Fruit fly (Drosophila melanogaster) whole organism, prepupa: ENCODE measurements around the gene Dci.
A peak's percentile ranks its signal among the peaks of the same experiment; 100 is the strongest.

ENCODE experiments used
- Blimp-1 ChIP-seq: fragments of 200-800 bp; sonication (Bioruptor generic); optimal IDR thresholded peaks from 3 replicates; lab custom pipeline; 2017; ENCODE audit warnings: missing biosample characterization, missing genetic modification characterization, mild to moderate bottlenecking, moderate library complexity, missing genetic modification reagents
- CG10631 ChIP-seq: fragments of 200-800 bp; sonication (Bioruptor generic); optimal IDR thresholded peaks from 2 replicates; lab custom pipeline; 2016; ENCODE audit warnings: missing biosample characterization, missing genetic modification characterization
- CG10669 ChIP-seq: fragments of 200-800 bp; sonication (Bioruptor generic); optimal IDR thresholded peaks from 3 replicates; lab custom pipeline; 2018; ENCODE audit warnings: missing biosample characterization, mild to moderate bottlenecking, missing genetic modification characterization, moderate library complexity
- CG11762 ChIP-seq: fragments of 200-800 bp; sonication (Bioruptor generic); optimal IDR thresholded peaks from 3 replicates; lab custom pipeline; 2016; ENCODE audit warnings: missing biosample characterization, missing genetic modification characterization; ENCODE audit not compliant: insufficient read depth
- CG11902 ChIP-seq: fragments of 200-800 bp; sonication (Bioruptor generic); optimal IDR thresholded peaks from 3 replicates; lab custom pipeline; 2016; ENCODE audit warnings: missing biosample characterization, missing genetic modification characterization
- CG15336 ChIP-seq: fragments of 200-800 bp; sonication (Bioruptor generic); IDR thresholded peaks from 2 replicates; pipeline ENCODE4 v1.3.6; 2022; ENCODE audit warnings: missing biosample characterization, missing genetic modification characterization
- CG1621 ChIP-seq: fragments of 200-800 bp; sonication (Bioruptor generic); optimal IDR thresholded peaks from 3 replicates; lab custom pipeline; 2018; ENCODE audit warnings: missing biosample characterization, mild to moderate bottlenecking, missing genetic modification characterization
- CG16779 ChIP-seq: fragments of 200-800 bp; sonication (Bioruptor generic); optimal IDR thresholded peaks from 3 replicates; lab custom pipeline; 2017; ENCODE audit warnings: missing biosample characterization, mild to moderate bottlenecking, missing genetic modification characterization
- CG3032 ChIP-seq: fragments of 200-800 bp; optimal IDR thresholded peaks from 2 replicates; lab custom pipeline; 2019; ENCODE audit warnings: missing biosample characterization, mild to moderate bottlenecking, missing genetic modification characterization, moderate library complexity
- CG31627 ChIP-seq: fragments of 200-800 bp; sonication (Bioruptor generic); optimal IDR thresholded peaks from 3 replicates; lab custom pipeline; 2016; ENCODE audit warnings: missing biosample characterization, missing genetic modification characterization
- CG32006 ChIP-seq: fragments of 200-800 bp; sonication (Bioruptor generic); optimal IDR thresholded peaks from 3 replicates; lab custom pipeline; 2017; ENCODE audit warnings: missing biosample characterization, mild to moderate bottlenecking, missing genetic modification characterization
- CG34406 ChIP-seq: fragments of 200-800 bp; sonication (Bioruptor generic); optimal IDR thresholded peaks from 3 replicates; lab custom pipeline; 2016; ENCODE audit warnings: missing biosample characterization, missing genetic modification characterization
- CG3919 ChIP-seq: fragments of 200-800 bp; sonication (Bioruptor generic); optimal IDR thresholded peaks from 3 replicates; lab custom pipeline; 2016; ENCODE audit warnings: missing biosample characterization, missing genetic modification characterization
- CG4318 ChIP-seq: fragments of 200-800 bp; sonication (Bioruptor generic); optimal IDR thresholded peaks from 3 replicates; lab custom pipeline; 2017; ENCODE audit warnings: missing biosample characterization, mild to moderate bottlenecking, missing genetic modification characterization
- CG6163 ChIP-seq: fragments of 200-800 bp; sonication (Bioruptor generic); IDR thresholded peaks from 3 replicates; pipeline ENCODE4 v1.3.6; 2022; ENCODE audit warnings: missing biosample characterization, missing genetic modification characterization
- CG6276 ChIP-seq: fragments of 200-800 bp; sonication (Bioruptor generic); optimal IDR thresholded peaks from 2 replicates; lab custom pipeline; 2017; ENCODE audit warnings: missing biosample characterization, mild to moderate bottlenecking, missing genetic modification characterization
- CG6792 ChIP-seq: fragments of 200-800 bp; sonication (Bioruptor generic); optimal IDR thresholded peaks from 3 replicates; lab custom pipeline; 2016; ENCODE audit warnings: missing biosample characterization, missing genetic modification characterization
- CG6854 ChIP-seq: fragments of 200-800 bp; sonication (Bioruptor generic); optimal IDR thresholded peaks from 2 replicates; lab custom pipeline; 2017; ENCODE audit warnings: missing biosample characterization, mild to moderate bottlenecking, missing genetic modification characterization
- CG7368 ChIP-seq: fragments of 200-800 bp; sonication (Bioruptor generic); optimal IDR thresholded peaks from 3 replicates; lab custom pipeline; 2016; ENCODE audit warnings: missing biosample characterization, missing genetic modification characterization
- CG8119 ChIP-seq: fragments of 200-800 bp; sonication (Bioruptor generic); IDR thresholded peaks from 3 replicates; pipeline ENCODE4 v1.3.6; 2022; ENCODE audit warnings: missing biosample characterization, missing genetic modification characterization
- CG8319 ChIP-seq: fragments of 200-800 bp; sonication (Bioruptor generic); optimal IDR thresholded peaks from 3 replicates; lab custom pipeline; 2016; ENCODE audit warnings: missing biosample characterization, missing genetic modification characterization
- CG9139 ChIP-seq: fragments of 200-800 bp; sonication (Bioruptor generic); optimal IDR thresholded peaks from 3 replicates; lab custom pipeline; 2017; ENCODE audit warnings: missing biosample characterization, mild to moderate bottlenecking, missing genetic modification characterization
- Eip78C ChIP-seq: fragments of 200-800 bp; sonication (Bioruptor generic); peaks from one replicate; lab custom pipeline; 2016; ENCODE audit warnings: missing biosample characterization, missing genetic modification characterization
- Ets96B ChIP-seq: fragments of 200-800 bp; optimal IDR thresholded peaks from 2 replicates; lab custom pipeline; 2019; ENCODE audit warnings: missing biosample characterization, mild to moderate bottlenecking, missing genetic modification characterization, moderate library complexity
- Gug ChIP-seq: fragments of 200-800 bp; sonication (Bioruptor generic); IDR thresholded peaks from 2 replicates; pipeline ENCODE4 v1.3.6; 2022; ENCODE audit warnings: missing biosample characterization, missing genetic modification characterization
- Hr4 ChIP-seq: fragments of 200-800 bp; sonication (Bioruptor generic); optimal IDR thresholded peaks from 3 replicates; lab custom pipeline; 2016; ENCODE audit warnings: missing biosample characterization, missing genetic modification characterization
- Lpt ChIP-seq: fragments of 200-800 bp; sonication (Bioruptor generic); optimal IDR thresholded peaks from 3 replicates; lab custom pipeline; 2016; ENCODE audit warnings: missing biosample characterization, missing genetic modification characterization
- Smox ChIP-seq: fragments of 200-800 bp; sonication (Bioruptor generic); optimal IDR thresholded peaks from 3 replicates; lab custom pipeline; 2016; ENCODE audit warnings: missing biosample characterization, missing genetic modification characterization
- achi ChIP-seq: fragments of 200-800 bp; sonication (Bioruptor generic); optimal IDR thresholded peaks from 3 replicates; lab custom pipeline; 2016; ENCODE audit warnings: missing biosample characterization, missing genetic modification characterization
- acj6 ChIP-seq: fragments of 200-800 bp; sonication (Bioruptor generic); optimal IDR thresholded peaks from 3 replicates; lab custom pipeline; 2016; ENCODE audit warnings: missing biosample characterization, missing genetic modification characterization
- dsx ChIP-seq: fragments of 200-800 bp; optimal IDR thresholded peaks from 3 replicates; lab custom pipeline; 2019; ENCODE audit warnings: missing biosample characterization, mild to moderate bottlenecking, missing genetic modification characterization, moderate library complexity; ENCODE audit not compliant: poor library complexity, severe bottlenecking
- eg ChIP-seq: fragments of 200-800 bp; sonication (Bioruptor generic); IDR thresholded peaks from 3 replicates; pipeline ENCODE4 v1.3.6; 2022; ENCODE audit warnings: missing biosample characterization, missing genetic modification characterization
- fd85E ChIP-seq: fragments of 200-800 bp; sonication (Bioruptor generic); optimal IDR thresholded peaks from 3 replicates; lab custom pipeline; 2016; ENCODE audit warnings: missing biosample characterization, missing genetic modification characterization
- lz ChIP-seq: fragments of 200-800 bp; sonication (Bioruptor generic); optimal IDR thresholded peaks from 3 replicates; lab custom pipeline; 2016; ENCODE audit warnings: missing biosample characterization, missing genetic modification characterization
- net ChIP-seq: fragments of 200-800 bp; sonication (Bioruptor generic); optimal IDR thresholded peaks from 3 replicates; lab custom pipeline; 2016; ENCODE audit warnings: missing biosample characterization, missing genetic modification characterization
- pdm3 ChIP-seq: fragments of 200-800 bp; sonication (Bioruptor generic); optimal IDR thresholded peaks from 3 replicates; lab custom pipeline; 2016; ENCODE audit warnings: missing biosample characterization, missing genetic modification characterization
- spab ChIP-seq: fragments of 200-800 bp; sonication (Bioruptor generic); optimal IDR thresholded peaks from 2 replicates; lab custom pipeline; 2017; ENCODE audit warnings: missing biosample characterization, mild to moderate bottlenecking, missing genetic modification characterization, missing genetic modification reagents
- ss ChIP-seq, 2 experiments: fragments of 200-800 bp; sonication (Bioruptor generic); optimal IDR thresholded peaks; 2 replicates in 1 of 2; 3 replicates in 1 of 2; lab custom pipeline; 2017 to 2018; ENCODE audit warnings: mild to moderate bottlenecking in 2 of 2, missing biosample characterization in 2 of 2, missing genetic modification characterization in 2 of 2, moderate library complexity in 1 of 2
- vri ChIP-seq: fragments of 200-800 bp; sonication (Bioruptor generic); optimal IDR thresholded peaks from 3 replicates; lab custom pipeline; 2016; ENCODE audit warnings: missing biosample characterization, mild to moderate bottlenecking, missing genetic modification characterization

Dci gene

dm6 chr3L:813229-813837 is 37.8 kb upstream of the Dci start (continued):
- TF ChIP-seq CG6276 (GFP tag; lab: Kevin White, UChicago) (peak; percentile 95), CG8319 (peak; percentile 61), vri (GFP tag; lab: Kevin White, UChicago) (no peak), CG34406 (GFP tag; lab: Kevin White, UChicago) (peak; percentile 62), fd85E (GFP tag; lab: Kevin White, UChicago) (peak; percentile 49), CG7368 (GFP tag; lab: Kevin White, UChicago) (peak; percentile 85), CG6792 (peak; percentile 77), CG3032 (peak; percentile 90), Hr4 (GFP tag; lab: Kevin White, UChicago) (peak; percentile 95), achi (peak; percentile 89), CG3919 (GFP tag; lab: Kevin White, UChicago) (peak; percentile 92), CG1621 (peak; percentile 92), acj6 (GFP tag; lab: Kevin White, UChicago) (peak; percentile 88), CG15336 (GFP tag; lab: Robert Waterston, UW) (peak; percentile 96), eg (GFP tag; lab: Robert Waterston, UW) (peak; percentile 97), Ets96B (tag; lab: Kevin White, UChicago) (peak; percentile 92), CG16779 (tag; lab: Kevin White, UChicago) (peak; percentile 85), CG8119 (GFP tag; lab: Robert Waterston, UW) (peak; percentile 96), Eip78C (GFP tag; lab: Kevin White, UChicago) (peak; percentile 96), CG9139 (peak; percentile 73), CG10631 (GFP tag; lab: Kevin White, UChicago) (peak; percentile 91), CG6163 (GFP tag; lab: Robert Waterston, UW) (peak; percentile 96)

dm6 chr3L:813911-814310 is 37.2 kb upstream of the Dci start:
- TF ChIP-seq CG3919 (GFP tag; lab: Kevin White, UChicago) (peak; percentile 34), CG11902 (GFP tag; lab: Kevin White, UChicago) (no peak), spab (peak; percentile 14), CG4318 (no peak), CG32006 (GFP tag; lab: Kevin White, UChicago) (peak; percentile 30), Gug (GFP tag; lab: Robert Waterston, UW) (peak; percentile 27; the same call in 1 of the 2 replicates), Lpt (peak; percentile 15), Blimp-1 (GFP tag; lab: Kevin White, UChicago) (no peak), achi (peak; percentile 22), Hr4 (GFP tag; lab: Kevin White, UChicago) (no peak), lz (GFP tag; lab: Kevin White, UChicago) (no peak), ss (GFP tag; optimal IDR thresholded peaks at IDR 0.05; lab: Kevin White, UChicago) (peak in 1 of 2 experiments; percentile 25), eg (GFP tag; lab: Robert Waterston, UW) (peak; percentile 40; the same call in 2 of the 3 replicates), net (GFP tag; lab: Kevin White, UChicago) (peak; percentile 28), Smox (no peak), CG6854 (GFP tag; lab: Kevin White, UChicago) (no peak), CG7368 (GFP tag; lab: Kevin White, UChicago) (peak; percentile 44), Eip78C (GFP tag; lab: Kevin White, UChicago) (peak; percentile 75), CG6163 (GFP tag; lab: Robert Waterston, UW) (peak; percentile 54), Ets96B (tag; lab: Kevin White, UChicago) (peak; percentile 12), CG3032 (peak; percentile 22), CG11762 (GFP tag; lab: Kevin White, UChicago) (no peak), CG10669 (GFP tag; lab: Kevin White, UChicago) (peak; percentile 16), pdm3 (GFP tag; lab: Kevin White, UChicago) (peak; percentile 28), CG31627 (GFP tag; lab: Kevin White, UChicago) (no peak), dsx (GFP tag; lab: Kevin White, UChicago) (peak; percentile 0), CG1621 (no peak)
